Worm (Caenorhabditis elegans) whole organism, L1 larva: ENCODE data around the gene T25B9.3.

Source experiments
- C04F5.9 ChIP-seq: sonication (generic microtip); optimal IDR thresholded peaks from 2 replicates; lab custom pipeline; 2016; ENCODE audit warnings: missing genetic modification characterization, missing compliant biosample characterization
- C16A3.4 ChIP-seq: fragments of 150-350 bp; optimal IDR thresholded peaks from 2 replicates; lab custom pipeline; 2014; ENCODE audit warnings: missing biosample characterization, missing genetic modification characterization
- F16B12.6 ChIP-seq: fragments of 150-350 bp; optimal IDR thresholded peaks from 2 replicates; lab custom pipeline; 2014; ENCODE audit warnings: missing biosample characterization, missing genetic modification characterization
- aha-1 ChIP-seq: fragments of 150-350 bp; optimal IDR thresholded peaks from 2 replicates; lab custom pipeline; 2014; ENCODE audit warnings: missing biosample characterization, missing genetic modification characterization
- alr-1 ChIP-seq: fragments of 200-800 bp; sonication (Bioruptor generic); optimal IDR thresholded peaks from 2 replicates; lab custom pipeline; 2018; ENCODE audit warnings: borderline replicate concordance, mild to moderate bottlenecking, missing genetic modification characterization, missing compliant biosample characterization
- ama-1 ChIP-seq: fragments of 150-350 bp; optimal IDR thresholded peaks from 2 replicates; lab custom pipeline; 2014
- blmp-1 ChIP-seq: fragments of 150-350 bp; optimal IDR thresholded peaks from 2 replicates; lab custom pipeline; 2014; ENCODE audit warnings: missing biosample characterization, missing genetic modification characterization
- ceh-63 ChIP-seq: fragments of 200-800 bp; sonication (Bioruptor generic); optimal IDR thresholded peaks from 2 replicates; lab custom pipeline; 2018; ENCODE audit warnings: mild to moderate bottlenecking, missing genetic modification characterization, missing compliant biosample characterization
- dpl-1 ChIP-seq, 3 experiments: fragments of 150-350 bp in 2 of 3; sonication (generic microtip) in 1 of 3; optimal IDR thresholded peaks; 2 replicates each; lab custom pipeline; 2014 to 2017; ENCODE audit warnings: missing biosample characterization in 3 of 3, missing genetic modification characterization in 3 of 3, missing genetic modification reagents in 3 of 3
- efl-1 ChIP-seq, 4 experiments: fragments of 150-350 bp; optimal IDR thresholded peaks in 3 of 4; peaks in 1 of 4; 1 replicate in 1 of 4; 2 replicates in 3 of 4; lab custom pipeline; 2014; ENCODE audit warnings: missing biosample characterization in 2 of 4, missing genetic modification characterization in 2 of 4, missing genetic modification reagents in 2 of 4
- egl-27 ChIP-seq, 2 experiments: fragments of 150-350 bp in 1 of 2; sonication (generic microtip); optimal IDR thresholded peaks; 3 replicates each; lab custom pipeline; 2017 to 2018; ENCODE audit warnings: missing biosample characterization in 2 of 2, missing genetic modification characterization in 2 of 2, missing genetic modification reagents in 2 of 2
- elt-2 ChIP-seq: sonication (generic microtip); optimal IDR thresholded peaks from 2 replicates; lab custom pipeline; 2016; ENCODE audit warnings: missing genetic modification characterization, mild to moderate bottlenecking, inconsistent platforms, missing compliant biosample characterization, missing genetic modification reagents
- elt-3 ChIP-seq, 6 experiments: fragments of 150-350 bp in 1 of 6; sonication (generic microtip); optimal IDR thresholded peaks; 2 replicates each; lab custom pipeline; 2017 to 2018; ENCODE audit warnings: missing biosample characterization in 6 of 6, missing genetic modification characterization in 6 of 6, inconsistent platforms in 1 of 6
- fkh-10 ChIP-seq: sonication (generic microtip); optimal IDR thresholded peaks from 2 replicates; lab custom pipeline; 2017; ENCODE audit warnings: missing biosample characterization, missing genetic modification reagents, missing genetic modification characterization
- fkh-4 ChIP-seq: sonication (generic microtip); optimal IDR thresholded peaks from 2 replicates; lab custom pipeline; 2016; ENCODE audit warnings: missing compliant biosample characterization, missing genetic modification characterization, borderline replicate concordance
- grh-1 ChIP-seq: fragments of 200-800 bp; sonication (Bioruptor generic); IDR thresholded peaks from 2 replicates; pipeline ENCODE4 v1.3.6; 2022; ENCODE audit warnings: missing genetic modification reagents, missing genetic modification characterization, missing compliant biosample characterization
- lin-14 ChIP-seq: fragments of 200-800 bp; sonication (Bioruptor generic); optimal IDR thresholded peaks from 2 replicates; lab custom pipeline; 2018; ENCODE audit warnings: mild to moderate bottlenecking, missing genetic modification characterization, moderate library complexity, missing compliant biosample characterization
- lin-35 ChIP-seq, 2 experiments: fragments of 150-350 bp; optimal IDR thresholded peaks; 2 replicates each; lab custom pipeline; 2014; ENCODE audit warnings: missing biosample characterization in 2 of 2, missing genetic modification characterization in 2 of 2, missing genetic modification reagents in 2 of 2
- lin-39 ChIP-seq: fragments of 150-350 bp; optimal IDR thresholded peaks from 2 replicates; lab custom pipeline; 2014; ENCODE audit warnings: missing biosample characterization, missing genetic modification reagents, missing genetic modification characterization
- lir-3 ChIP-seq: sonication (generic microtip); optimal IDR thresholded peaks from 2 replicates; lab custom pipeline; 2016; ENCODE audit warnings: mild to moderate bottlenecking, missing genetic modification characterization, moderate library complexity, missing compliant biosample characterization; ENCODE audit not compliant: poor library complexity
- lsy-2 ChIP-seq, 2 experiments: fragments of 150-350 bp; optimal IDR thresholded peaks; 2 replicates each; lab custom pipeline; 2014; ENCODE audit warnings: missing biosample characterization in 2 of 2, missing genetic modification characterization in 2 of 2
- mdl-1 ChIP-seq, 2 experiments: fragments of 150-350 bp; optimal IDR thresholded peaks; 2 replicates each; lab custom pipeline; 2014 to 2017; ENCODE audit warnings: missing biosample characterization in 2 of 2, missing genetic modification characterization in 2 of 2, inconsistent platforms in 1 of 2
- nhr-11 ChIP-seq: fragments of 150-350 bp; optimal IDR thresholded peaks from 2 replicates; lab custom pipeline; 2014; ENCODE audit warnings: missing biosample characterization, missing genetic modification characterization
- nhr-20 ChIP-seq: sonication (generic microtip); optimal IDR thresholded peaks from 2 replicates; lab custom pipeline; 2016; ENCODE audit warnings: mild to moderate bottlenecking, missing genetic modification characterization, missing compliant biosample characterization
- nhr-47 ChIP-seq: sonication (generic microtip); optimal IDR thresholded peaks from 2 replicates; lab custom pipeline; 2016; ENCODE audit warnings: mild to moderate bottlenecking, missing genetic modification characterization, moderate library complexity, missing compliant biosample characterization
- nhr-71 ChIP-seq: sonication (generic microtip); optimal IDR thresholded peaks from 2 replicates; lab custom pipeline; 2016; ENCODE audit warnings: mild to moderate bottlenecking, missing genetic modification characterization, moderate library complexity, missing compliant biosample characterization
- nhr-85 ChIP-seq: sonication (generic microtip); peaks from one replicate; lab custom pipeline; 2016; ENCODE audit warnings: missing genetic modification characterization, inconsistent platforms, missing compliant biosample characterization
- nhr-90 ChIP-seq: sonication (generic microtip); optimal IDR thresholded peaks from 2 replicates; lab custom pipeline; 2016; ENCODE audit warnings: mild to moderate bottlenecking, missing genetic modification characterization, missing compliant biosample characterization; ENCODE audit not compliant: poor library complexity
- pag-3 ChIP-seq: sonication (generic microtip); optimal IDR thresholded peaks from 2 replicates; lab custom pipeline; 2017; ENCODE audit warnings: missing genetic modification characterization, mild to moderate bottlenecking, missing compliant biosample characterization, antibody characterized with exemption, borderline replicate concordance; ENCODE audit not compliant: insufficient read depth
- pax-3 ChIP-seq: fragments of 200-800 bp; sonication (Bioruptor generic); optimal IDR thresholded peaks from 2 replicates; lab custom pipeline; 2018; ENCODE audit warnings: mild to moderate bottlenecking, missing genetic modification characterization, moderate library complexity, missing compliant biosample characterization
- rnt-1 ChIP-seq: sonication (generic microtip); optimal IDR thresholded peaks from 2 replicates; lab custom pipeline; 2016; ENCODE audit warnings: mild to moderate bottlenecking, missing genetic modification characterization, moderate library complexity, missing compliant biosample characterization
- skn-1 ChIP-seq: fragments of 150-350 bp; optimal IDR thresholded peaks from 2 replicates; lab custom pipeline; 2014; ENCODE audit warnings: missing biosample characterization, missing genetic modification characterization
- snpc-4 ChIP-seq: fragments of 150-350 bp; optimal IDR thresholded peaks from 2 replicates; lab custom pipeline; 2014; ENCODE audit warnings: missing biosample characterization, missing genetic modification characterization
- snu-23 ChIP-seq: sonication (generic microtip); optimal IDR thresholded peaks from 2 replicates; lab custom pipeline; 2016; ENCODE audit warnings: missing genetic modification characterization, missing compliant biosample characterization
- sox-4 ChIP-seq: sonication (generic microtip); optimal IDR thresholded peaks from 2 replicates; lab custom pipeline; 2016; ENCODE audit warnings: missing genetic modification characterization, missing compliant biosample characterization
- sup-37 ChIP-seq: fragments of 200-800 bp; sonication (Bioruptor generic); optimal IDR thresholded peaks from 2 replicates; lab custom pipeline; 2018; ENCODE audit warnings: mild to moderate bottlenecking, missing genetic modification characterization, missing compliant biosample characterization
- swsn-7 ChIP-seq: sonication (generic microtip); optimal IDR thresholded peaks from 2 replicates; lab custom pipeline; 2016; ENCODE audit warnings: missing genetic modification characterization, missing compliant biosample characterization
- tbx-2 ChIP-seq: sonication (generic microtip); optimal IDR thresholded peaks from 2 replicates; lab custom pipeline; 2016; ENCODE audit warnings: missing genetic modification characterization, missing compliant biosample characterization
- unc-130 ChIP-seq: fragments of 150-350 bp; optimal IDR thresholded peaks from 2 replicates; lab custom pipeline; 2017; ENCODE audit warnings: missing biosample characterization, missing genetic modification characterization, inconsistent platforms
- unc-62 ChIP-seq: fragments of 150-350 bp; optimal IDR thresholded peaks from 2 replicates; lab custom pipeline; 2014; ENCODE audit warnings: missing biosample characterization, missing genetic modification reagents, missing genetic modification characterization
- ztf-11 ChIP-seq, 2 experiments: sonication (generic microtip); optimal IDR thresholded peaks; 2 replicates each; lab custom pipeline; 2016 to 2017; ENCODE audit warnings: missing genetic modification characterization in 2 of 2, missing biosample characterization in 1 of 2, missing compliant biosample characterization in 1 of 2
- ztf-4 ChIP-seq: fragments of 150-350 bp; optimal IDR thresholded peaks from 2 replicates; lab custom pipeline; 2014; ENCODE audit warnings: missing biosample characterization, missing genetic modification characterization

The T25B9.3 gene

ce11 chrIV:10779328-10779727 lies 34.8 kb downstream of the T25B9.3 start:
- no peak for TF ChIP-seq unc-62 (GFP tag; lab: Kevin White, UChicago)
- TF ChIP-seq elt-3 (tag; optimal IDR thresholded peaks at IDR 0.05; lab: Kevin White, UChicago), result no peak
- no peak for TF ChIP-seq skn-1 (tag; lab: Kevin White, UChicago)
- TF ChIP-seq alr-1 (tag; lab: Kevin White, UChicago), result no peak
- no peak for TF ChIP-seq dpl-1 (GFP tag; optimal IDR thresholded peaks at IDR 0.05; lab: Kevin White, UChicago)
- no peak for TF ChIP-seq nhr-11
- no peak for TF ChIP-seq lin-39 (tag; lab: Kevin White, UChicago)
- no peak for TF ChIP-seq F16B12.6 (tag; lab: Kevin White, UChicago)
- no peak for TF ChIP-seq ama-1 (lab: Kevin White, UChicago)
- TF ChIP-seq sup-37 (GFP tag; lab: Kevin White, UChicago), result no peak

- TF ChIP-seq ztf-4 (tag; lab: Kevin White, UChicago), result no peak
- TF ChIP-seq nhr-11, result no peak
- no peak for TF ChIP-seq tbx-2 (tag; lab: Kevin White, UChicago)
- no peak for TF ChIP-seq ztf-11 (tag; optimal IDR thresholded peaks at IDR 0.05; lab: Kevin White, UChicago)
- TF ChIP-seq pag-3, result no peak
- no peak for TF ChIP-seq sox-4 (tag; lab: Kevin White, UChicago)
- no peak for TF ChIP-seq ama-1 (lab: Kevin White, UChicago)
- no peak for TF ChIP-seq ceh-63 (GFP tag; lab: Kevin White, UChicago)
- TF ChIP-seq egl-27 (tag; optimal IDR thresholded peaks at IDR 0.05; lab: Kevin White, UChicago), result no peak
- TF ChIP-seq nhr-71 (tag; lab: Kevin White, UChicago), result no peak
- no peak for TF ChIP-seq rnt-1 (tag; lab: Kevin White, UChicago)
- TF ChIP-seq fkh-10 (GFP tag; lab: Kevin White, UChicago), result no peak
- no peak for TF ChIP-seq fkh-4 (tag; lab: Kevin White, UChicago)
- TF ChIP-seq blmp-1 (tag; lab: Kevin White, UChicago), result no peak
- no peak for TF ChIP-seq nhr-20
- no peak for TF ChIP-seq C04F5.9 (tag; lab: Kevin White, UChicago)
Measured at ce11 chrIV:10780583-10780982, 36.0 kb downstream of the T25B9.3 start, which contains the start of gene swt-3. swt-3 (minus strand) TSS chrIV:10780683.

- TF ChIP-seq fkh-4 (tag; lab: Kevin White, UChicago), result no peak
- peak; percentile 8 for TF ChIP-seq lin-14 (GFP tag; lab: Kevin White, UChicago)
- no peak for TF ChIP-seq efl-1 (optimal IDR thresholded peaks at IDR 0.05; lab: Kevin White, UChicago)
- peak in 1 of 2 experiments; percentile 2 for TF ChIP-seq efl-1 (GFP tag; optimal IDR thresholded peaks at IDR 0.05 in 1 of 2; lab: Kevin White, UChicago)
- TF ChIP-seq swsn-7 (tag; lab: Kevin White, UChicago), result no peak
- peak; percentile 74 for TF ChIP-seq blmp-1 (tag; lab: Kevin White, UChicago)
- TF ChIP-seq nhr-71 (tag; lab: Kevin White, UChicago), result peak; percentile 2
- peak; percentile 18 for TF ChIP-seq snu-23 (GFP tag; lab: Kevin White, UChicago)
- peak; percentile 15 for TF ChIP-seq nhr-85 (tag; lab: Kevin White, UChicago)
- TF ChIP-seq nhr-20, result peak; percentile 4
- peak in 3 of 6 experiments; percentile 24 to 83 (median 34) for TF ChIP-seq elt-3 (tag; optimal IDR thresholded peaks at IDR 0.05; lab: Kevin White, UChicago)
Measured at ce11 chrIV:10781346-10781745, 36.8 kb downstream of the T25B9.3 start.

- no peak for TF ChIP-seq alr-1 (tag; lab: Kevin White, UChicago)
- no peak for TF ChIP-seq aha-1 (tag; lab: Kevin White, UChicago)
- TF ChIP-seq elt-2, result no peak
- peak; percentile 62 for TF ChIP-seq snu-23 (GFP tag; lab: Kevin White, UChicago)
- TF ChIP-seq unc-130 (tag; lab: Kevin White, UChicago), result peak; percentile 29
- peak; percentile 62 for TF ChIP-seq tbx-2 (tag; lab: Kevin White, UChicago)
- no peak for TF ChIP-seq pag-3
- TF ChIP-seq mdl-1 (tag; optimal IDR thresholded peaks at IDR 0.05; lab: Kevin White, UChicago), result peak in 1 of 2 experiments; percentile 93
- TF ChIP-seq grh-1 (GFP tag; lab: Robert Waterston, UW), result peak; percentile 38; the same call in 1 of the 2 replicates
- TF ChIP-seq lin-35 (GFP tag; optimal IDR thresholded peaks at IDR 0.05; lab: Kevin White, UChicago), result peak in 1 of 2 experiments; percentile 62
- TF ChIP-seq unc-62 (GFP tag; lab: Kevin White, UChicago), result no peak
- TF ChIP-seq lir-3 (tag; lab: Kevin White, UChicago), result no peak
- TF ChIP-seq snpc-4 (tag; lab: Kevin White, UChicago), result no peak
- no peak for TF ChIP-seq pax-3
- no peak for TF ChIP-seq rnt-1 (tag; lab: Kevin White, UChicago)
- peak; percentile 88 for TF ChIP-seq nhr-20
- peak in 3 of 6 experiments; percentile 69 to 95 (median 93) for TF ChIP-seq elt-3 (tag; optimal IDR thresholded peaks at IDR 0.05; lab: Kevin White, UChicago)
- TF ChIP-seq nhr-47 (tag; lab: Kevin White, UChicago), result peak; percentile 22
- peak; percentile 75 for TF ChIP-seq nhr-90
- peak in 1 of 2 experiments; percentile 61 for TF ChIP-seq lsy-2 (tag; optimal IDR thresholded peaks at IDR 0.05; lab: Kevin White, UChicago)
- TF ChIP-seq nhr-71 (tag; lab: Kevin White, UChicago), result peak; percentile 78
- TF ChIP-seq C16A3.4 (tag; lab: Kevin White, UChicago), result peak; percentile 20
- peak; percentile 66 for TF ChIP-seq lin-14 (GFP tag; lab: Kevin White, UChicago)
Measured at ce11 chrIV:10782014-10782413, 37.4 kb downstream of the T25B9.3 start.
